Fruit fly (Drosophila melanogaster) whole organism, embryonic: ENCODE results near the gene sicily.

ENCODE experiments used
- Asciz ChIP-seq: fragments of 200-800 bp; sonication (Bioruptor generic); optimal IDR thresholded peaks from 2 replicates; lab custom pipeline; 2017; ENCODE audit warnings: missing biosample characterization, mild to moderate bottlenecking, missing genetic modification characterization, missing genetic modification reagents
- Bteb2 ChIP-seq: fragments of 200-800 bp; sonication (Bioruptor generic); optimal IDR thresholded peaks from 2 replicates; lab custom pipeline; 2016; ENCODE audit warnings: missing biosample characterization, missing genetic modification characterization
- CG10654 ChIP-seq: fragments of 200-800 bp; sonication (Bioruptor generic); optimal IDR thresholded peaks from 2 replicates; lab custom pipeline; 2016; ENCODE audit warnings: missing biosample characterization, missing genetic modification characterization
- CG10979 ChIP-seq: fragments of 200-800 bp; sonication (Bioruptor generic); optimal IDR thresholded peaks from 2 replicates; lab custom pipeline; 2018; ENCODE audit warnings: missing biosample characterization, mild to moderate bottlenecking, missing genetic modification characterization, moderate library complexity
- CG11093 ChIP-seq: fragments of 200-800 bp; sonication (Bioruptor generic); IDR thresholded peaks from 3 replicates; pipeline ENCODE4 v1.3.6; 2022; ENCODE audit warnings: missing biosample characterization, missing genetic modification characterization
- CG12071 ChIP-seq: fragments of 200-800 bp; sonication (Bioruptor generic); optimal IDR thresholded peaks from 3 replicates; lab custom pipeline; 2018; ENCODE audit warnings: missing biosample characterization, mild to moderate bottlenecking, missing genetic modification characterization
- CG13287 ChIP-seq: fragments of 200-800 bp; sonication (Bioruptor generic); IDR thresholded peaks from 2 replicates; pipeline ENCODE4 v1.3.6; 2022; ENCODE audit warnings: missing biosample characterization, missing genetic modification characterization; ENCODE audit not compliant: partially characterized antibody
- CG13424 ChIP-seq: fragments of 200-800 bp; sonication (Bioruptor generic); optimal IDR thresholded peaks from 2 replicates; lab custom pipeline; 2019; ENCODE audit warnings: missing biosample characterization, mild to moderate bottlenecking, missing genetic modification characterization, moderate library complexity
- CG14050 ChIP-seq: fragments of 200-800 bp; sonication (Bioruptor generic); IDR thresholded peaks from 3 replicates; pipeline ENCODE4 v1.3.6; 2022; ENCODE audit warnings: missing biosample characterization, missing genetic modification characterization
- CG14965 ChIP-seq: fragments of 200-800 bp; sonication (Bioruptor generic); optimal IDR thresholded peaks from 2 replicates; lab custom pipeline; 2016; ENCODE audit warnings: missing biosample characterization, missing genetic modification characterization, borderline replicate concordance
- CG15011 ChIP-seq: fragments of 200-800 bp; sonication (Bioruptor generic); optimal IDR thresholded peaks from 3 replicates; lab custom pipeline; 2018; ENCODE audit warnings: missing biosample characterization, mild to moderate bottlenecking, missing genetic modification characterization
- CG15073 ChIP-seq: fragments of 200-800 bp; sonication (Bioruptor generic); optimal IDR thresholded peaks from 2 replicates; lab custom pipeline; 2016; ENCODE audit warnings: missing biosample characterization, missing genetic modification characterization
- CG17328 ChIP-seq: fragments of 200-800 bp; sonication (Bioruptor generic); IDR thresholded peaks from 2 replicates; pipeline ENCODE4 v1.3.6; 2022; ENCODE audit warnings: missing biosample characterization, missing genetic modification characterization
- CG2875 ChIP-seq: fragments of 200-800 bp; sonication (Bioruptor generic); optimal IDR thresholded peaks from 2 replicates; lab custom pipeline; 2017; ENCODE audit warnings: missing biosample characterization, mild to moderate bottlenecking, missing genetic modification characterization, missing genetic modification reagents
- CG4707 ChIP-seq: fragments of 200-800 bp; sonication (Bioruptor generic); optimal IDR thresholded peaks from 2 replicates; lab custom pipeline; 2018; ENCODE audit warnings: missing biosample characterization, mild to moderate bottlenecking, missing genetic modification characterization, moderate library complexity
- CG5245 ChIP-seq: fragments of 200-800 bp; sonication (Bioruptor generic); optimal IDR thresholded peaks from 3 replicates; lab custom pipeline; 2016; ENCODE audit warnings: missing biosample characterization, missing genetic modification characterization
- CG6175 ChIP-seq: fragments of 200-800 bp; sonication (Bioruptor generic); IDR thresholded peaks from 3 replicates; pipeline ENCODE4 v1.3.6; 2022; ENCODE audit warnings: missing biosample characterization, missing genetic modification characterization
- CG7357 ChIP-seq: fragments of 200-800 bp; sonication (Bioruptor generic); IDR thresholded peaks from 3 replicates; pipeline ENCODE4 v1.3.6; 2022; ENCODE audit warnings: missing biosample characterization, missing genetic modification characterization
- CG8765 ChIP-seq: fragments of 200-800 bp; sonication (Bioruptor generic); IDR thresholded peaks from 2 replicates; pipeline ENCODE4 v1.3.6; 2022; ENCODE audit warnings: missing biosample characterization, missing genetic modification characterization
- CG9817 ChIP-seq: fragments of 200-800 bp; sonication (Bioruptor generic); optimal IDR thresholded peaks from 2 replicates; lab custom pipeline; 2018; ENCODE audit warnings: missing biosample characterization, mild to moderate bottlenecking, missing genetic modification characterization, moderate library complexity
- Dad ChIP-seq: fragments of 200-800 bp; sonication (Bioruptor generic); optimal IDR thresholded peaks from 3 replicates; lab custom pipeline; 2016; ENCODE audit warnings: missing biosample characterization, missing genetic modification characterization
- Fer1 ChIP-seq: fragments of 200-800 bp; sonication (Bioruptor generic); optimal IDR thresholded peaks from 2 replicates; lab custom pipeline; 2017; ENCODE audit warnings: missing biosample characterization, mild to moderate bottlenecking, missing genetic modification characterization
- Fer3 ChIP-seq: fragments of 200-800 bp; sonication (Bioruptor generic); optimal IDR thresholded peaks from 2 replicates; lab custom pipeline; 2018; ENCODE audit warnings: missing biosample characterization, mild to moderate bottlenecking, missing genetic modification characterization, moderate library complexity
- Lpt ChIP-seq: fragments of >200 bp; optimal IDR thresholded peaks from 2 replicates; lab custom pipeline; 2018; ENCODE audit warnings: missing biosample characterization, missing genetic modification characterization
- Med ChIP-seq: fragments of 200-800 bp; sonication (Bioruptor generic); peaks from one replicate; lab custom pipeline; 2016; ENCODE audit warnings: missing biosample characterization, missing genetic modification characterization, mild to moderate bottlenecking, inconsistent platforms, moderate library complexity
- Oli ChIP-seq: fragments of 200-800 bp; sonication (Bioruptor generic); optimal IDR thresholded peaks from 2 replicates; lab custom pipeline; 2018; ENCODE audit warnings: missing biosample characterization, mild to moderate bottlenecking, missing genetic modification characterization, moderate library complexity
- Pdp1 ChIP-seq, 2 experiments: fragments of 200-800 bp; sonication (Bioruptor generic); optimal IDR thresholded peaks; 3 replicates each; lab custom pipeline; 2016; ENCODE audit warnings: missing biosample characterization in 2 of 2, missing genetic modification characterization in 2 of 2, mild to moderate bottlenecking in 1 of 2, moderate library complexity in 1 of 2
- Rfx ChIP-seq: fragments of 200-800 bp; sonication (Bioruptor generic); IDR thresholded peaks from 2 replicates; pipeline ENCODE4 v1.3.6; 2022; ENCODE audit warnings: missing biosample characterization, missing genetic modification characterization
- Sox102F ChIP-seq: fragments of 200-800 bp; sonication (Bioruptor generic); optimal IDR thresholded peaks from 2 replicates; lab custom pipeline; 2018; ENCODE audit warnings: missing biosample characterization, mild to moderate bottlenecking, missing genetic modification characterization, moderate library complexity
- bowl ChIP-seq: fragments of 200-800 bp; sonication (Bioruptor generic); IDR thresholded peaks from 2 replicates; pipeline ENCODE4 v1.3.6; 2022; ENCODE audit warnings: missing biosample characterization, missing genetic modification characterization
- cad ChIP-seq: fragments of >200 bp; optimal IDR thresholded peaks from 2 replicates; lab custom pipeline; 2017; ENCODE audit warnings: missing biosample characterization, missing genetic modification characterization
- caup ChIP-seq: fragments of 200-800 bp; sonication (Bioruptor generic); optimal IDR thresholded peaks from 3 replicates; lab custom pipeline; 2017; ENCODE audit warnings: missing biosample characterization, mild to moderate bottlenecking, missing genetic modification characterization, moderate library complexity; ENCODE audit not compliant: severe bottlenecking
- chif ChIP-seq, 2 experiments: fragments of 200-800 bp; sonication (Bioruptor generic); optimal IDR thresholded peaks; 3 replicates each; lab custom pipeline; 2016; ENCODE audit warnings: missing biosample characterization in 2 of 2, missing genetic modification characterization in 2 of 2
- dimm ChIP-seq: fragments of 200-800 bp; sonication (Bioruptor generic); IDR thresholded peaks from 2 replicates; pipeline ENCODE4 v1.3.6; 2022; ENCODE audit warnings: missing biosample characterization, missing genetic modification characterization
- ems ChIP-seq: fragments of 200-800 bp; sonication (Bioruptor generic); optimal IDR thresholded peaks from 3 replicates; lab custom pipeline; 2016; ENCODE audit warnings: missing biosample characterization, missing genetic modification characterization
- ftz-f1 ChIP-seq: fragments of 200-800 bp; sonication (Bioruptor generic); optimal IDR thresholded peaks from 2 replicates; lab custom pipeline; 2016; ENCODE audit warnings: missing biosample characterization, missing genetic modification characterization
- inv ChIP-seq: fragments of 200-800 bp; sonication (Bioruptor generic); IDR thresholded peaks from 2 replicates; pipeline ENCODE4 v1.3.6; 2022; ENCODE audit warnings: missing biosample characterization, missing genetic modification characterization; ENCODE audit not compliant: partially characterized antibody
- org-1 ChIP-seq: fragments of 200-800 bp; sonication (Bioruptor generic); optimal IDR thresholded peaks from 2 replicates; lab custom pipeline; 2017; ENCODE audit warnings: missing biosample characterization, missing genetic modification characterization
- pb ChIP-seq: fragments of 200-800 bp; sonication (Bioruptor generic); optimal IDR thresholded peaks from 3 replicates; lab custom pipeline; 2016; ENCODE audit warnings: missing biosample characterization, missing genetic modification characterization
- peb ChIP-seq: fragments of 200-800 bp; sonication (Bioruptor generic); IDR thresholded peaks from 2 replicates; pipeline ENCODE4 v1.3.6; 2022; ENCODE audit warnings: missing biosample characterization, missing genetic modification characterization
- pum ChIP-seq: fragments of 200-800 bp; sonication (Bioruptor generic); optimal IDR thresholded peaks from 2 replicates; lab custom pipeline; 2016; ENCODE audit warnings: missing biosample characterization, missing genetic modification characterization
- repo ChIP-seq: fragments of 200-800 bp; sonication (Bioruptor generic); optimal IDR thresholded peaks from 2 replicates; lab custom pipeline; 2016; ENCODE audit warnings: missing biosample characterization, missing genetic modification characterization
- rib ChIP-seq: fragments of 200-800 bp; sonication (Bioruptor generic); IDR thresholded peaks from 2 replicates; pipeline ENCODE4 v1.3.6; 2022; ENCODE audit warnings: missing biosample characterization, missing genetic modification characterization
- row ChIP-seq: fragments of 200-800 bp; sonication (Bioruptor generic); IDR thresholded peaks from 3 replicates; pipeline ENCODE4 v1.3.6; 2022; ENCODE audit warnings: missing biosample characterization, missing genetic modification characterization
- sens-2 ChIP-seq: fragments of 200-800 bp; sonication (Bioruptor generic); IDR thresholded peaks from 2 replicates; pipeline ENCODE4 v1.3.6; 2022; ENCODE audit warnings: missing biosample characterization, missing genetic modification characterization
- slou ChIP-seq: fragments of 200-800 bp; sonication (Bioruptor generic); optimal IDR thresholded peaks from 3 replicates; lab custom pipeline; 2016; ENCODE audit warnings: missing biosample characterization, missing genetic modification characterization
- slp2 ChIP-seq: fragments of 200-800 bp; sonication (Bioruptor generic); optimal IDR thresholded peaks from 2 replicates; lab custom pipeline; 2016; ENCODE audit warnings: missing biosample characterization, missing genetic modification characterization
- unpg ChIP-seq: fragments of 200-800 bp; sonication (Bioruptor generic); optimal IDR thresholded peaks from 3 replicates; lab custom pipeline; 2018; ENCODE audit warnings: missing biosample characterization, mild to moderate bottlenecking, missing genetic modification characterization, moderate library complexity
- wek ChIP-seq: fragments of 200-800 bp; sonication (Bioruptor generic); optimal IDR thresholded peaks from 3 replicates; lab custom pipeline; 2018; ENCODE audit warnings: missing biosample characterization, mild to moderate bottlenecking, missing genetic modification characterization, moderate library complexity
- yki ChIP-seq: fragments of >200 bp; optimal IDR thresholded peaks from 3 replicates; lab custom pipeline; 2018

The sicily gene

dm6 chrX:11848507-11849264 is 42.8 kb upstream of the sicily start (continued):
- peak; percentile 35; the same call in 1 of the 3 replicates for TF ChIP-seq CG14050 (GFP tag; lab: Robert Waterston, UW)
- TF ChIP-seq rib (GFP tag; lab: Robert Waterston, UW), result no peak
- peak; percentile 79 for TF ChIP-seq Sox102F
- TF ChIP-seq ftz-f1 (GFP tag; lab: Kevin White, UChicago), result no peak
- no peak for TF ChIP-seq CG15073
- no peak for TF ChIP-seq Lpt (GFP tag; lab: Kevin White, UChicago)
- TF ChIP-seq Oli (tag; lab: Kevin White, UChicago), result peak; percentile 54
- no peak for TF ChIP-seq CG8765 (GFP tag; lab: Robert Waterston, UW)
- no peak for TF ChIP-seq repo (GFP tag; lab: Kevin White, UChicago)
- no peak for TF ChIP-seq Bteb2 (GFP tag; lab: Kevin White, UChicago)
- TF ChIP-seq CG11093 (GFP tag; lab: Robert Waterston, UW), result 0 out of 3 replicates have a peak, but pooled peaks have one; percentile 13
- no peak for TF ChIP-seq dimm (GFP tag; lab: Robert Waterston, UW)
- TF ChIP-seq Rfx (GFP tag; lab: Robert Waterston, UW), result 0 out of 2 replicates have a peak, but pooled peaks have one; percentile 36
- no peak for TF ChIP-seq sens-2 (GFP tag; lab: Robert Waterston, UW)
- TF ChIP-seq org-1 (GFP tag; lab: Kevin White, UChicago), result no peak
- peak; percentile 63 for TF ChIP-seq Asciz
- TF ChIP-seq unpg (GFP tag; lab: Kevin White, UChicago), result peak; percentile 62
- peak; percentile 21 for TF ChIP-seq CG10979
- no peak for TF ChIP-seq CG13287
- no peak for TF ChIP-seq peb (GFP tag; lab: Robert Waterston, UW)
- no peak for TF ChIP-seq Dad (GFP tag; lab: Kevin White, UChicago)
- TF ChIP-seq CG17328 (GFP tag; lab: Robert Waterston, UW), result peak; percentile 57
- peak; percentile 4 for TF ChIP-seq CG12071
- no peak for TF ChIP-seq pum (GFP tag; lab: Kevin White, UChicago)
- TF ChIP-seq row (GFP tag; lab: Robert Waterston, UW), result peak; percentile 55
- TF ChIP-seq CG4707 (GFP tag; lab: Kevin White, UChicago), result no peak
- TF ChIP-seq wek (GFP tag; lab: Kevin White, UChicago), result no peak
- TF ChIP-seq CG9817 (tag; lab: Kevin White, UChicago), result peak; percentile 10
- TF ChIP-seq CG10654 (GFP tag; lab: Kevin White, UChicago), result peak; percentile 13
- TF ChIP-seq pb (GFP tag; lab: Kevin White, UChicago), result no peak
- peak; percentile 47 for TF ChIP-seq CG13424 (tag; lab: Kevin White, UChicago)
- TF ChIP-seq cad (GFP tag; lab: Kevin White, UChicago), result no peak
- peak; percentile 34 for TF ChIP-seq Med (GFP tag; lab: Kevin White, UChicago)
- TF ChIP-seq CG15011 (GFP tag; lab: Kevin White, UChicago), result peak; percentile 5
- no peak for TF ChIP-seq slp2 (GFP tag; lab: Kevin White, UChicago)
- no peak for TF ChIP-seq chif (GFP tag; optimal IDR thresholded peaks at IDR 0.05; lab: Kevin White, UChicago)
- TF ChIP-seq CG7357 (GFP tag; lab: Robert Waterston, UW), result no peak
- TF ChIP-seq CG2875, result no peak
- no peak for TF ChIP-seq CG14965 (GFP tag; lab: Kevin White, UChicago)
- TF ChIP-seq ems, result no peak
- TF ChIP-seq Pdp1 (GFP tag; optimal IDR thresholded peaks at IDR 0.05; lab: Kevin White, UChicago), result no peak
- no peak for TF ChIP-seq slou
- peak; percentile 42 for TF ChIP-seq Fer1 (GFP tag; lab: Kevin White, UChicago)
- no peak for TF ChIP-seq bowl (GFP tag; lab: Robert Waterston, UW)
- no peak for TF ChIP-seq CG6175 (GFP tag; lab: Robert Waterston, UW)
- TF ChIP-seq inv (GFP tag; lab: Robert Waterston, UW), result no peak
- TF ChIP-seq caup, result peak; percentile 34
- TF ChIP-seq yki (lab: Kevin White, UChicago), result no peak
- TF ChIP-seq CG5245 (GFP tag; lab: Kevin White, UChicago), result no peak
- TF ChIP-seq Fer3 (tag; lab: Kevin White, UChicago), result peak; percentile 48
